Worm (Caenorhabditis elegans): ENCODE measurements around the gene gcs-1.

- TF ChIP-seq lin-39 (tag; optimal IDR thresholded peaks at IDR 0.05) (no peak), unc-39 (tag; optimal IDR thresholded peaks at IDR 0.05) (no peak), pqm-1 (tag; optimal IDR thresholded peaks at IDR 0.05) (no peak), tbx-2 (tag; optimal IDR thresholded peaks at IDR 0.05) (no peak), unc-62 (GFP tag; optimal IDR thresholded peaks at IDR 0.05) (no peak), nhr-237 (tag; optimal IDR thresholded peaks at IDR 0.05) (no peak), ceh-82 (tag; optimal IDR thresholded peaks at IDR 0.05) (no peak), elt-3 (tag; optimal IDR thresholded peaks at IDR 0.05) (no peak), ceh-28 (tag; optimal IDR thresholded peaks at IDR 0.05) (no peak), nhr-28 (tag; optimal IDR thresholded peaks at IDR 0.05) (no peak), ama-1 (optimal IDR thresholded peaks at IDR 0.05) (peak; percentile 21)
Observed at ce11 chrII:9026348-9026747, 11.8 kb downstream of the gcs-1 start.
